Fruit fly (Drosophila melanogaster) whole organism, adult: Measurements from ENCODE around the gene Las.

ENCODE experiments used
- CG1620 ChIP-seq: fragments of 200-800 bp; sonication (Bioruptor generic); optimal IDR thresholded peaks from 2 replicates; lab custom pipeline; 2016; ENCODE audit warnings: missing biosample characterization, missing genetic modification characterization
- CG33017 ChIP-seq: fragments of 200-800 bp; sonication (Bioruptor generic); optimal IDR thresholded peaks from 2 replicates; lab custom pipeline; 2018; ENCODE audit warnings: missing biosample characterization, mild to moderate bottlenecking, missing genetic modification characterization, moderate library complexity
- CG7101 ChIP-seq: fragments of 200-800 bp; sonication (Bioruptor generic); optimal IDR thresholded peaks from 2 replicates; lab custom pipeline; 2018; ENCODE audit warnings: missing biosample characterization, mild to moderate bottlenecking, missing genetic modification characterization, moderate library complexity
- Clk ChIP-seq: fragments of 200-800 bp; sonication (Bioruptor generic); optimal IDR thresholded peaks from 2 replicates; lab custom pipeline; 2017; ENCODE audit warnings: missing biosample characterization, missing genetic modification characterization
- Hr96 ChIP-seq: fragments of 200-800 bp; sonication (Bioruptor generic); optimal IDR thresholded peaks from 2 replicates; lab custom pipeline; 2016; ENCODE audit warnings: missing biosample characterization, missing genetic modification characterization
- bab1 ChIP-seq: fragments of 200-800 bp; sonication (Bioruptor generic); optimal IDR thresholded peaks from 3 replicates; lab custom pipeline; 2019; ENCODE audit warnings: missing biosample characterization, mild to moderate bottlenecking, missing genetic modification characterization, moderate library complexity
- kay ChIP-seq: fragments of 200-800 bp; sonication (Bioruptor generic); peaks from one replicate; lab custom pipeline; 2016; ENCODE audit warnings: missing biosample characterization, missing genetic modification characterization, borderline replicate concordance
- ovo ChIP-seq: fragments of 200-800 bp; sonication (Bioruptor generic); optimal IDR thresholded peaks from 2 replicates; lab custom pipeline; 2016; ENCODE audit warnings: missing biosample characterization, missing genetic modification characterization
- pad ChIP-seq: fragments of 200-800 bp; sonication (Bioruptor generic); optimal IDR thresholded peaks from 3 replicates; lab custom pipeline; 2017; ENCODE audit warnings: missing biosample characterization, missing genetic modification characterization, mild to moderate bottlenecking, moderate library complexity, missing genetic modification reagents

dm6 chr3L:20436069-20436468 is 3.9 kb upstream of the Las start, which contains the start of the genes mRpL15 and CtIP:
- TF ChIP-seq ovo (GFP tag; lab: Kevin White, UChicago) (no peak), CG7101 (no peak), pad (GFP tag; lab: Kevin White, UChicago) (no peak), Hr96 (GFP tag; lab: Kevin White, UChicago) (no peak), CG1620 (GFP tag; lab: Kevin White, UChicago) (no peak), bab1 (GFP tag; lab: Kevin White, UChicago) (no peak), Clk (no peak), kay (GFP tag; lab: Kevin White, UChicago) (no peak), CG33017 (tag; lab: Kevin White, UChicago) (no peak)
